Fruit fly (Drosophila melanogaster) Kc167 (cell line): ENCODE results near the gene CG6664.

Experiments used
- Myc ChIP-seq: fragments of >200 bp; optimal IDR thresholded peaks from 2 replicates; lab custom pipeline; 2017; ENCODE audit warnings: missing external identifiers
- Sin3A ChIP-seq: fragments of >200 bp; optimal IDR thresholded peaks from 2 replicates; lab custom pipeline; 2018; ENCODE audit warnings: missing external identifiers
- h ChIP-seq: fragments of >200 bp; optimal IDR thresholded peaks from 3 replicates; lab custom pipeline; 2018; ENCODE audit warnings: missing external identifiers
- insv ChIP-seq: fragments of >200 bp; optimal IDR thresholded peaks from 3 replicates; lab custom pipeline; 2018; ENCODE audit warnings: missing external identifiers
- psq ChIP-seq: fragments of >200 bp; optimal IDR thresholded peaks from 2 replicates; lab custom pipeline; 2017; ENCODE audit warnings: missing external identifiers
- ttk ChIP-seq: sonication (Bioruptor generic); optimal IDR thresholded peaks from 2 replicates; lab custom pipeline; 2017; ENCODE audit warnings: missing external identifiers

Gene CG6664

dm6 chr3L:16984813-16985387, 31.1 kb downstream of the CG6664 start:
- no peak for TF ChIP-seq h (lab: Kevin White, UChicago)
- no peak for TF ChIP-seq ttk (lab: Kevin White, UChicago)
- no peak for TF ChIP-seq insv (lab: Kevin White, UChicago)
- no peak for TF ChIP-seq Sin3A
- no peak for TF ChIP-seq psq
- TF ChIP-seq Myc: no peak

DNA sequence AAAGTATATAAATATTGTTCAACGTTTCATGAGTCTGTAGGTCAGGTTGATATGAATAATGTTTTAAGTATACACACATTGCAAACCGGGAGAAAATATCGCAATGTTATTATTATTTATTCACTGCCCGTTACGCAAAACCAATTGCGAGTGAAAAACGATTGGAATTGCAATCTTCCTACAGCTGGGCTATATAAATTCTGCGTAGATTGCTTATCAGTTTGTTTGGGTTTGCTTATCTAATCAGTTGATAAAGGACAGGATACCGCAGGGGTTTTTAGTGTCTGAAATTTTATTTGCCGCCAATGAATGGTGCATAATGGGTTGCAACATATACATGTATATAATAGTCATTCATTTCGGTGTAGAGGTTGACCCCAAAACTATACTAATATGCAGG, 31.9 kb downstream of the CG6664 start:
- no peak for TF ChIP-seq ttk (lab: Kevin White, UChicago)
- no peak for TF ChIP-seq insv (lab: Kevin White, UChicago)
- no peak for TF ChIP-seq Sin3A
- no peak for TF ChIP-seq Myc
- no peak for TF ChIP-seq psq
- TF ChIP-seq h (lab: Kevin White, UChicago): no peak

DNA sequence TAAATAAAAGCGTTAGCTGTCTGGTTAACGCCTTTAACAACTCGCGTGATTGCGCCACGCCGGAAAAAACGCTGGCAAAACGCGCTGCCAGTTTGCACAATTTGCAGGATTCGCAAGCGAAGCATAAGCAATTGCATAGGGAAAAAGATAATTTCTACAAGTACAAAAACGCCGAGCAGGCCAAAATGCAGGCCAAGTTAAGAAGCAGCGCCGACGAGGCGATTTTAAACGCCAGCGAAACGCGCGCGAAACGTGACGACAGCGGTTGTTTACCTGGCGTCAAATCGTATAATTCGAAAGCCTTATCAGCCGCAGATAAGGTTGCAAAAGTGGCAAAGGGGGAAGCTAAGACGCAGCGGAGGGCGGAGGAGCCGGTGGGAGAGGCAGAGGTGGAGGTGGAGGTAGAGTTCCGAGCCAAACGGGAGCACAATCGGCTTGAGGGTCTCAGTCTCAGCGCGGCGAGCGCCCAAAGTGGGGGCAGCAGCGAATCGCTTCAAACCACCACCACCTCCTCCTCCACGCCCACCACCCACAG, 34.8 kb downstream of the CG6664 start:
- TF ChIP-seq Myc (no peak), psq (no peak), h (lab: Kevin White, UChicago) (no peak), insv (lab: Kevin White, UChicago) (no peak), ttk (lab: Kevin White, UChicago) (no peak), Sin3A (no peak)

dm6 chr3L:16978406-16978805, 37.6 kb downstream of the CG6664 start:
- TF ChIP-seq Myc (no peak), insv (lab: Kevin White, UChicago) (no peak), ttk (lab: Kevin White, UChicago) (no peak), psq (no peak), h (lab: Kevin White, UChicago) (no peak)

DNA sequence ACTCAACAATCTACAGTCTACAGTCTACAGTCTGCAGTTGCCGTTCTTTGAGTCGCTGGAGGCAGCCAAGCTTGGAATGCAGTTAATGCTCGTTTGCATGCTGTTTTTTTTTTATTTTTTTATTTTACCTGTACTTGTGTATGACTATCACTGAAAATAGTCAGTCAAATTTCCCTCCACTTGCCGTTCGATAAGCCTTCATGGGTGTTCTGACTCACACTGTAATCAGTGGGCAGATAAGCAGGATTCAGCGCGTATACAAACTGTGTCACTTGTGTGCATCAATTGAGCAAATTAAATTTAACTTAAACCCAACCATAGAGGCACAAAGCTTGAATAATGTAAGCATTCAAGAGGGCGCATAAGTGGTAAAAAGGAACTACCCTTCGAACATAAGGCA, 38.7 kb downstream of the CG6664 start:
- TF ChIP-seq ttk (lab: Kevin White, UChicago) (no peak), Myc (no peak), insv (lab: Kevin White, UChicago) (no peak), psq (no peak), h (lab: Kevin White, UChicago) (no peak), Sin3A (no peak)

DNA sequence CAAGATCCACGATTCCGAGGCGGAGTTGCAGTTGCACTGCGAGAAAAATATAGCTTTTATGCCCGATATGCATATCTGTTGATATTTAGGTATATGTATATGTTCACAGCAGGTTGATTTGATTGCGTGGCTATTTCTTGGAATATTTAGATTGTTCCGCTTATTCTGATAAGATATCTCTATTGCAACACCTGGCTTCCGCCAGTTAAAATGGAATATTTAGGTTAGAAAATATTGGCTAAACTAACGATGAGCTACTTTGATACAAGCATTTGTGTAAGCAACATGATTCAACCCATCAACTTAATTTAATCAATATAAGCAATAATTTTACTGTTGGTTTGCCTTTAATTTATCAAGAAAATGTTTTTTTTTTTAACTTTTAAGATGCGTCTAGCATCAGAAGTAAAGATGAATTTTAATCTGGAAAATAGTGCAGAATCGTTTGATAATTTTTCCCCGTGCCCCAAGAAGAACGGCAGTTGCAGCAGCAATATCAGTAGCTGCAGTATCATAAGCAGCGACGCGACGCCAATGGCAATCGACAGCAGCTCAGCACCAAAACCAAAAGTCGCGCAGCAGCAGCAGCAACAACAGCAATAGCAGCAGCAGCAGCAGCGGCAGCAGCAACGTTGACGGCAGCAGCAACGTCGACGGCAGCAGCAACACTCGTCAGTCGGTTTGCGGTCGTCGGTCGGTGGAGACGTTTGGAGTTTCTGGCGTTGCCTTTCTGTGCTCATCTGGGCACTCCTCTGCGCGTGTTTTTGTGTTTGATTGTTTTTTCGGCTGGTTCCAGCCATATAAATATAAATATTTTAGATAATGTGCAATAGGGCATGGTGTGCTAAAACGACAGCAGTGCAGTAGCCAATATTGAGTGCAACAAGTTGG, 40.1 kb downstream of the CG6664 start:
- TF ChIP-seq Myc: no peak
- no peak for TF ChIP-seq h (lab: Kevin White, UChicago)
- no peak for TF ChIP-seq Sin3A
- TF ChIP-seq ttk (lab: Kevin White, UChicago): no peak
- no peak for TF ChIP-seq insv (lab: Kevin White, UChicago)
- TF ChIP-seq psq: no peak

dm6 chr3L:16974645-16975151, 41.3 kb downstream of the CG6664 start:
- TF ChIP-seq psq: no peak
- no peak for TF ChIP-seq ttk (lab: Kevin White, UChicago)
- no peak for TF ChIP-seq Sin3A
- TF ChIP-seq Myc: no peak
- no peak for TF ChIP-seq insv (lab: Kevin White, UChicago)
- TF ChIP-seq h (lab: Kevin White, UChicago): no peak

DNA sequence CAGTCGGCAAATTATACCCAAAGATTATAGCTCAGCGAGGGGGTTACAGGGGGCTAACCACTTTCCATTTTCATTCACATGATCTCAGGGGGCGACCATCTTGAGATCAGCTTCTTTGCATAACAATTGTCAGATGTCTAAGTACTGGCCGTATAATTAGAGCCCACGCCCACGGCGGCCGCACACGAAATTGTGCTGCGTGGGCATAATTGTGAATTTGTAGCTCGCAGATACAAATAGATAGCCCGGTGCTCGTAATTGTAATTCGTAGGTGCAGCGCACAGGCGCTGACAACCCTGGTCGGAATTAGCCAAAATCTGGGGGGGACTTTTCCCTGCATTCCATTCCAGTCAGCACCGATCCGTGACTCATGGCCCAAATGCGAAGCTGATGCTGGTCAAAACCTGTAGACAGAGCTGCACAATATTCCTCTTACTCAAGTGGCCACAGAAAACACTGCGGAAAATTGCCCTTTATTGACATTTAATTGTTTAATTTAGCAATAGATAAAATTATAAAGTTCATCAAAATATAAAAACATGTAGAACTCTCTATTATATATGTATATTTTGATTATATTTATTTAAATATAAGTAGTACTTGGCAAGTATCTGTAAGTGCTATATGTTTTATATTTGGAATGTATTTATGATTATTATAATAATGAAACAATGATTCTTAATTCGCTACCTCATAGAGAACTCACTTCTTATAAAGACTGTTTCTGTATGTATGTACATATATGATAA, 44.2 kb downstream of the CG6664 start:
- no peak for TF ChIP-seq Myc
- no peak for TF ChIP-seq ttk (lab: Kevin White, UChicago)
- no peak for TF ChIP-seq h (lab: Kevin White, UChicago)
- no peak for TF ChIP-seq Sin3A
- no peak for TF ChIP-seq psq
- TF ChIP-seq insv (lab: Kevin White, UChicago): no peak

DNA sequence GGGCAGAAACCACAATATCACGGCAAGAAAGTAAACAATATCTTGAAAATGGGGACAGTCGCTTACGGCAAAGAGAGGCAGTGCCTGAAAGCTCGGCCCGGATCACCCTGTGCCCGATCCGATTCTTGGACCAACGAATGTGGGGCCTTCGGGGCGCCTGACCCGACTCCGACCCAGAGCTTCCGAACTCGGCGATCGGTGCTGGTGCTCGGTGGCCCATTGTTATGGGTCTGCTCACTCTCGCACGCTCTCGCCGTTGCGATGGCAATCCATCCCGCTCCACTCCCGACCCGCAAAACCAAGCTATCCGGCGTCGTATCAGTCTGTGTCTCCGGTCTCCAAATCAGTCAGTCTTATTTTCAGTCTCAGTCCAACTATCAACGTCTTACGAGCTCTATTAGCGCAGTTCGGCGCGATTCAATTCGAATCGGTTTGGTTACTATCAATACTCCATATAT, 46.3 kb downstream of the CG6664 start, which contains the start of gene Exn:
Gene Exn, plus strand, starts transcription at position 362 of the 458 bp plus-strand sequence.
- TF ChIP-seq h (lab: Kevin White, UChicago) (no peak), psq (no peak), insv (lab: Kevin White, UChicago) (no peak), Myc (no peak), Sin3A (no peak), ttk (lab: Kevin White, UChicago) (no peak)
